Worm (Caenorhabditis elegans): ENCODE data around the gene C39B10.4.
A peak's percentile ranks its signal among the peaks of the same experiment; 100 is the strongest.

Gene C39B10.4

DNA sequence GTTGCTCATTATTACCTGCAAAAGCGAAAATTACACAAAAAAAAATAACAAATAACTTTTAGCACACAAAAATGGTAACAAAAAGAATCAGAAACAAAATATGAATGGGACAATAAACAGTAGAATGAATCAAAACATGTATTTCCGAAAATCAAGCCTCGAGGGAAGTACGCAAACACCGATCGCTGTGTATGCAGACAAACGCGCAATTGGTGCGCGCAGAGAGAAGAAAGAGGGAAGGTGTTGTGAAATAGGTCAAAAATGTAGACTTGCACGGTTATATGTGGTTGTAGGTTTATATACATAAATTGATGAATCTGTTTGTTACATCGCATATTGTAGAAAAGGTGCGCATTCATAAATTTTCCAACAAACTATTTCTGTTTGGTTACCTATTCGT, 25.1 kb upstream of the C39B10.4 start, which contains the start of gene cdk-11.2:
Gene cdk-11.2 (minus strand): TSS at position 23 of the 400 bp plus-strand sequence.
- no peak for TF ChIP-seq zip-8 (tag; optimal IDR thresholded peaks at IDR 0.05)
- TF ChIP-seq nhr-2 (tag; optimal IDR thresholded peaks at IDR 0.05) = no peak
- peak; percentile 63 for TF ChIP-seq mep-1 (tag; optimal IDR thresholded peaks at IDR 0.05)
- TF ChIP-seq tbx-8 (GFP tag; optimal IDR thresholded peaks at IDR 0.05) = no peak
- TF ChIP-seq mls-2 (tag; optimal IDR thresholded peaks at IDR 0.05) = no peak
- TF ChIP-seq mab-5 (tag; optimal IDR thresholded peaks at IDR 0.05) = no peak
- no peak for TF ChIP-seq nhr-12 (tag; optimal IDR thresholded peaks at IDR 0.05)
- TF ChIP-seq unc-39 (tag; optimal IDR thresholded peaks at IDR 0.05) = no peak
- peak; percentile 33 for TF ChIP-seq lsy-2 (tag; optimal IDR thresholded peaks at IDR 0.05)
- peak; percentile 40 for TF ChIP-seq ceh-39 (tag; optimal IDR thresholded peaks at IDR 0.05)
- TF ChIP-seq pha-4 (tag; optimal IDR thresholded peaks at IDR 0.05) = peak; percentile 28
- TF ChIP-seq sptf-1 (tag; optimal IDR thresholded peaks at IDR 0.05) = no peak
- TF ChIP-seq drap-1 (GFP tag; optimal IDR thresholded peaks at IDR 0.05) = no peak
- TF ChIP-seq M03D4.4 (tag; optimal IDR thresholded peaks at IDR 0.05) = no peak
- TF ChIP-seq bed-3 (GFP tag; optimal IDR thresholded peaks at IDR 0.05) = no peak
- TF ChIP-seq unc-120 (tag; optimal IDR thresholded peaks at IDR 0.05; ENCODE audit: poor library complexity, severe bottlenecking) = peak; percentile 21
- TF ChIP-seq elt-1 (tag; optimal IDR thresholded peaks at IDR 0.05; ENCODE audit: borderline replicate concordance, insufficient read depth) = no peak
- no peak for TF ChIP-seq flh-1 (GFP tag; optimal IDR thresholded peaks at IDR 0.05)
- TF ChIP-seq ham-2 (GFP tag; optimal IDR thresholded peaks at IDR 0.05) = no peak
- TF ChIP-seq ceh-83 (GFP tag; optimal IDR thresholded peaks at IDR 0.05) = no peak
- peak; percentile 13 for TF ChIP-seq cnd-1 (tag; optimal IDR thresholded peaks at IDR 0.05)
- no peak for TF ChIP-seq snpc-4 (tag; optimal IDR thresholded peaks at IDR 0.05)
- TF ChIP-seq elt-3 (tag; optimal IDR thresholded peaks at IDR 0.05) = no peak
- no peak for TF ChIP-seq blmp-1 (tag; optimal IDR thresholded peaks at IDR 0.05)
- no peak for TF ChIP-seq ceh-43 (GFP tag; optimal IDR thresholded peaks at IDR 0.05)
- no peak for TF ChIP-seq sem-2 (GFP tag; optimal IDR thresholded peaks at IDR 0.05)
- TF ChIP-seq nhr-237 (tag; optimal IDR thresholded peaks at IDR 0.05) = peak; percentile 31
- no peak for TF ChIP-seq hlh-1 (tag; optimal IDR thresholded peaks at IDR 0.05)
- peak; percentile 21 for TF ChIP-seq ces-1 (GFP tag; optimal IDR thresholded peaks at IDR 0.05)
- TF ChIP-seq ztf-11 (tag; optimal IDR thresholded peaks at IDR 0.05) = no peak
- TF ChIP-seq lin-13 (tag; optimal IDR thresholded peaks at IDR 0.05) = peak; percentile 51
- TF ChIP-seq unc-62 (GFP tag; optimal IDR thresholded peaks at IDR 0.05) = no peak
- TF ChIP-seq nhr-76 (tag; optimal IDR thresholded peaks at IDR 0.05) = no peak
- no peak for TF ChIP-seq nhr-28 (tag; optimal IDR thresholded peaks at IDR 0.05)
- TF ChIP-seq lin-32 (GFP tag; optimal IDR thresholded peaks at IDR 0.05) = no peak

ce11 chrX:10422714-10423113, 22.1 kb upstream of the C39B10.4 start:
- TF ChIP-seq elt-3 (tag; optimal IDR thresholded peaks at IDR 0.05) = no peak
- TF ChIP-seq unc-62 (GFP tag; optimal IDR thresholded peaks at IDR 0.05) = no peak
- no peak for TF ChIP-seq blmp-1 (tag; optimal IDR thresholded peaks at IDR 0.05)
- TF ChIP-seq hlh-1 (tag; optimal IDR thresholded peaks at IDR 0.05) = no peak
- no peak for TF ChIP-seq lsy-2 (tag; optimal IDR thresholded peaks at IDR 0.05)
- TF ChIP-seq snpc-4 (tag; optimal IDR thresholded peaks at IDR 0.05) = no peak
- no peak for TF ChIP-seq nhr-12 (tag; optimal IDR thresholded peaks at IDR 0.05)

DNA sequence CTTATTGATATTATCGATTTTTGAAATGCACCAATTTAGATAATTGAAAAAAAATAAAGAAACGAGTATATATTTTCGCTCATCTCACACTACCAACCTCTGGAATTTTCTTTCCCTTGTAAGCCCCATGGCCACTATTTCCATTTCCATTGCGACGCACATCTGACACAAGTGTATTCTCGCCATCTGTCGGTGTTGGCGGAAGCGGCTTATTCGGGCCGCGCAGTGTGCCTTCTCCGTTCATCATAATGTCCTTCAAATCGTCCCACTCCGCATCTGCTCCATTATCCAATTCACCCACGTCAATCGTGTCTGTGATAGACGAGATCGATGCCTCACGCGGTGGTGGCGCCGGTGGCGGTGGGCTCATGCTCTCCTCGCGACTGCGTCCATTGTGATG, 20.1 kb upstream of the C39B10.4 start:
- TF ChIP-seq ces-1 (GFP tag; optimal IDR thresholded peaks at IDR 0.05) = no peak
- no peak for TF ChIP-seq elt-3 (tag; optimal IDR thresholded peaks at IDR 0.05)
- peak; percentile 73 for TF ChIP-seq cnd-1 (tag; optimal IDR thresholded peaks at IDR 0.05)
- TF ChIP-seq lin-32 (GFP tag; optimal IDR thresholded peaks at IDR 0.05) = peak; percentile 72

- TF ChIP-seq unc-120 (tag; optimal IDR thresholded peaks at IDR 0.05; ENCODE audit: poor library complexity, severe bottlenecking) (no peak), nhr-2 (tag; optimal IDR thresholded peaks at IDR 0.05) (no peak), bed-3 (GFP tag; optimal IDR thresholded peaks at IDR 0.05) (no peak), mep-1 (tag; optimal IDR thresholded peaks at IDR 0.05) (no peak), ceh-83 (GFP tag; optimal IDR thresholded peaks at IDR 0.05) (no peak), sem-2 (GFP tag; optimal IDR thresholded peaks at IDR 0.05) (no peak), tbx-8 (GFP tag; optimal IDR thresholded peaks at IDR 0.05) (no peak), elt-3 (tag; optimal IDR thresholded peaks at IDR 0.05) (no peak), mab-5 (tag; optimal IDR thresholded peaks at IDR 0.05) (no peak), nhr-12 (tag; optimal IDR thresholded peaks at IDR 0.05) (no peak), lin-13 (tag; optimal IDR thresholded peaks at IDR 0.05) (no peak), blmp-1 (tag; optimal IDR thresholded peaks at IDR 0.05) (no peak), snpc-4 (tag; optimal IDR thresholded peaks at IDR 0.05) (no peak), elt-1 (tag; optimal IDR thresholded peaks at IDR 0.05; ENCODE audit: borderline replicate concordance, insufficient read depth) (no peak), ztf-11 (tag; optimal IDR thresholded peaks at IDR 0.05) (no peak), ham-2 (GFP tag; optimal IDR thresholded peaks at IDR 0.05) (no peak), ces-1 (GFP tag; optimal IDR thresholded peaks at IDR 0.05) (no peak), cnd-1 (tag; optimal IDR thresholded peaks at IDR 0.05) (no peak), lsy-2 (tag; optimal IDR thresholded peaks at IDR 0.05) (no peak)
These were observed 16.7 kb upstream of the C39B10.4 start for ce11 chrX:10428109-10428508.
